Worm (Caenorhabditis elegans): ENCODE measurements around the gene Y48A6B.7.

ce11 chrIII:10995156-10995555, 31.2 kb downstream of the Y48A6B.7 start, which contains the start of gene dmsr-5:
- no peak for TF ChIP-seq lsy-2 (tag; optimal IDR thresholded peaks at IDR 0.05)
- TF ChIP-seq nhr-76 (tag; optimal IDR thresholded peaks at IDR 0.05), result no peak
- TF ChIP-seq mab-5 (tag; optimal IDR thresholded peaks at IDR 0.05), result no peak
- TF ChIP-seq snpc-4 (tag; optimal IDR thresholded peaks at IDR 0.05), result no peak
- no peak for TF ChIP-seq pha-4 (tag; optimal IDR thresholded peaks at IDR 0.05)
- TF ChIP-seq ztf-11 (tag; optimal IDR thresholded peaks at IDR 0.05), result no peak
- TF ChIP-seq mls-2 (tag; optimal IDR thresholded peaks at IDR 0.05), result no peak
- no peak for TF ChIP-seq nhr-237 (tag; optimal IDR thresholded peaks at IDR 0.05)
- no peak for TF ChIP-seq nhr-28 (tag; optimal IDR thresholded peaks at IDR 0.05)
- TF ChIP-seq lin-13 (tag; optimal IDR thresholded peaks at IDR 0.05), result no peak
- no peak for TF ChIP-seq nhr-2 (tag; optimal IDR thresholded peaks at IDR 0.05)
- TF ChIP-seq unc-120 (tag; optimal IDR thresholded peaks at IDR 0.05; ENCODE audit: poor library complexity, severe bottlenecking), result no peak
- TF ChIP-seq mep-1 (tag; optimal IDR thresholded peaks at IDR 0.05), result no peak
- no peak for TF ChIP-seq blmp-1 (tag; optimal IDR thresholded peaks at IDR 0.05)

Data from whole organism, mixed stage, embryonic.